Worm (Caenorhabditis elegans) whole organism, young adult: ENCODE measurements around the gene ZC155.2.

Experiments used
- C06A6.2 ChIP-seq: fragments of 200-800 bp; sonication (Bioruptor generic); conservative IDR thresholded peaks from 2 replicates; pipeline ENCODE4 v1.3.6; 2022; ENCODE audit warnings: missing genetic modification characterization, missing compliant biosample characterization
- K11D2.4 ChIP-seq: fragments of 200-800 bp; sonication (Bioruptor generic); IDR thresholded peaks from 2 replicates; pipeline ENCODE4 v1.3.6; 2022; ENCODE audit warnings: missing genetic modification reagents, missing genetic modification characterization, missing compliant biosample characterization
- atf-7 ChIP-seq: sonication (generic microtip); optimal IDR thresholded peaks from 2 replicates; lab custom pipeline; 2017; ENCODE audit warnings: mild to moderate bottlenecking, missing genetic modification characterization, missing compliant biosample characterization
- athp-1 ChIP-seq: sonication (generic microtip); optimal IDR thresholded peaks from 2 replicates; lab custom pipeline; 2017; ENCODE audit warnings: mild to moderate bottlenecking, missing genetic modification characterization, missing compliant biosample characterization
- ccch-3 ChIP-seq: fragments of 200-800 bp; sonication (Bioruptor generic); optimal IDR thresholded peaks from 2 replicates; lab custom pipeline; 2018; ENCODE audit warnings: mild to moderate bottlenecking, missing genetic modification characterization, missing compliant biosample characterization
- dpl-1 ChIP-seq: fragments of 150-350 bp; optimal IDR thresholded peaks from 2 replicates; lab custom pipeline; 2014; ENCODE audit warnings: missing biosample characterization, missing genetic modification reagents, missing genetic modification characterization
- ets-4 ChIP-seq: fragments of 200-800 bp; sonication (Bioruptor generic); optimal IDR thresholded peaks from 2 replicates; lab custom pipeline; 2018; ENCODE audit warnings: mild to moderate bottlenecking, missing genetic modification characterization, missing compliant biosample characterization
- pbrm-1 ChIP-seq: fragments of 200-800 bp; sonication (Bioruptor generic); IDR thresholded peaks from 2 replicates; pipeline ENCODE4 v1.3.6; 2022; ENCODE audit warnings: missing genetic modification reagents, missing genetic modification characterization, missing compliant biosample characterization
- unc-62 ChIP-seq: fragments of 150-350 bp; optimal IDR thresholded peaks from 2 replicates; lab custom pipeline; 2014; ENCODE audit warnings: missing biosample characterization, missing genetic modification reagents, missing genetic modification characterization
- ztf-6 ChIP-seq: fragments of 200-800 bp; sonication (Bioruptor generic); IDR thresholded peaks from 2 replicates; pipeline ENCODE4 v1.3.6; 2022; ENCODE audit warnings: missing genetic modification reagents, missing genetic modification characterization, missing compliant biosample characterization

- no peak for TF ChIP-seq dpl-1 (GFP tag; lab: Kevin White, UChicago)
- no peak for TF ChIP-seq ets-4 (GFP tag; lab: Kevin White, UChicago)
- TF ChIP-seq athp-1 (tag; lab: Kevin White, UChicago) = no peak
- no peak for TF ChIP-seq ccch-3
- TF ChIP-seq ztf-6 (GFP tag; lab: Robert Waterston, UW) = no peak
- no peak for TF ChIP-seq C06A6.2 (GFP tag; lab: Robert Waterston, UW)
- TF ChIP-seq K11D2.4 = no peak
- no peak for TF ChIP-seq pbrm-1 (GFP tag; lab: Robert Waterston, UW)
- no peak for TF ChIP-seq atf-7 (tag; lab: Kevin White, UChicago)
- no peak for TF ChIP-seq unc-62 (GFP tag; lab: Kevin White, UChicago)
Observed at ce11 chrIII:5181641-5182040, 37.1 kb upstream of the ZC155.2 start.
